Fruit fly (Drosophila melanogaster): ENCODE measurements around the gene Pde9.
A peak's percentile ranks its signal among the peaks of the same experiment; 100 is the strongest.

Gene Pde9

dm6 chrX:12747746-12748710, 149.1 kb downstream of the Pde9 start:
- no peak for TF ChIP-seq EcR (GFP tag; optimal IDR thresholded peaks at IDR 0.05)
- no peak for TF ChIP-seq psq (optimal IDR thresholded peaks at IDR 0.05)
- TF ChIP-seq pan (optimal IDR thresholded peaks at IDR 0.05): no peak
- TF ChIP-seq CG8478 (optimal IDR thresholded peaks at IDR 0.05): no peak

dm6 chrX:12745117-12745516, 152.0 kb downstream of the Pde9 start:
- no peak for TF ChIP-seq EcR (GFP tag; optimal IDR thresholded peaks at IDR 0.05)
- no peak for TF ChIP-seq Dll (optimal IDR thresholded peaks at IDR 0.05)
- no peak for TF ChIP-seq usp (GFP tag; optimal IDR thresholded peaks at IDR 0.05)
- TF ChIP-seq CG8478 (optimal IDR thresholded peaks at IDR 0.05): no peak
- no peak for TF ChIP-seq pan (optimal IDR thresholded peaks at IDR 0.05)
- no peak for TF ChIP-seq psq (optimal IDR thresholded peaks at IDR 0.05)

- TF ChIP-seq EcR (GFP tag; optimal IDR thresholded peaks at IDR 0.05): no peak
- TF ChIP-seq Dll (optimal IDR thresholded peaks at IDR 0.05): no peak
- no peak for TF ChIP-seq psq (optimal IDR thresholded peaks at IDR 0.05)
- no peak for TF ChIP-seq pan (optimal IDR thresholded peaks at IDR 0.05)
- no peak for TF ChIP-seq usp (GFP tag; optimal IDR thresholded peaks at IDR 0.05)
- TF ChIP-seq CG8478 (optimal IDR thresholded peaks at IDR 0.05): no peak
These were observed 153.0 kb downstream of the Pde9 start, which contains the start of gene CG4004 for dm6 chrX:12744026-12744688. Gene CG4004, plus strand, starts transcription at chrX:12744212.

- no peak for TF ChIP-seq CG8478 (optimal IDR thresholded peaks at IDR 0.05)
- TF ChIP-seq pan (optimal IDR thresholded peaks at IDR 0.05): no peak
- TF ChIP-seq EcR (GFP tag; optimal IDR thresholded peaks at IDR 0.05): no peak
- TF ChIP-seq Dll (optimal IDR thresholded peaks at IDR 0.05): no peak
- no peak for TF ChIP-seq psq (optimal IDR thresholded peaks at IDR 0.05)
- no peak for TF ChIP-seq usp (GFP tag; optimal IDR thresholded peaks at IDR 0.05)
These were observed 153.8 kb downstream of the Pde9 start for dm6 chrX:12743296-12743695.

- TF ChIP-seq CG8478 (optimal IDR thresholded peaks at IDR 0.05): no peak
- no peak for TF ChIP-seq EcR (GFP tag; optimal IDR thresholded peaks at IDR 0.05)
- TF ChIP-seq psq (optimal IDR thresholded peaks at IDR 0.05): no peak
These were observed 154.5 kb downstream of the Pde9 start for dm6 chrX:12742651-12743020.

- TF ChIP-seq EcR (GFP tag; optimal IDR thresholded peaks at IDR 0.05): no peak
- TF ChIP-seq pan (optimal IDR thresholded peaks at IDR 0.05): no peak
These were observed 155.0 kb downstream of the Pde9 start, which contains the start of gene Smr for dm6 chrX:12741914-12742650. Gene Smr, minus strand, starts transcription at chrX:12742618.

dm6 chrX:12740441-12740840, 156.7 kb downstream of the Pde9 start:
- TF ChIP-seq usp (GFP tag; optimal IDR thresholded peaks at IDR 0.05): no peak
- no peak for TF ChIP-seq CG8478 (optimal IDR thresholded peaks at IDR 0.05)
- no peak for TF ChIP-seq psq (optimal IDR thresholded peaks at IDR 0.05)
- no peak for TF ChIP-seq EcR (GFP tag; optimal IDR thresholded peaks at IDR 0.05)
- no peak for TF ChIP-seq Dll (optimal IDR thresholded peaks at IDR 0.05)
- no peak for TF ChIP-seq pan (optimal IDR thresholded peaks at IDR 0.05)

dm6 chrX:12739789-12740188, 157.3 kb downstream of the Pde9 start:
- no peak for TF ChIP-seq Dll (optimal IDR thresholded peaks at IDR 0.05)
- no peak for TF ChIP-seq psq (optimal IDR thresholded peaks at IDR 0.05)
- no peak for TF ChIP-seq usp (GFP tag; optimal IDR thresholded peaks at IDR 0.05)
- no peak for TF ChIP-seq EcR (GFP tag; optimal IDR thresholded peaks at IDR 0.05)
- no peak for TF ChIP-seq pan (optimal IDR thresholded peaks at IDR 0.05)
- TF ChIP-seq CG8478 (optimal IDR thresholded peaks at IDR 0.05): no peak

- TF ChIP-seq psq (optimal IDR thresholded peaks at IDR 0.05) (no peak), pan (optimal IDR thresholded peaks at IDR 0.05) (no peak), usp (GFP tag; optimal IDR thresholded peaks at IDR 0.05) (no peak), EcR (GFP tag; optimal IDR thresholded peaks at IDR 0.05) (peak in 1 of 2 experiments; percentile 8), CG8478 (optimal IDR thresholded peaks at IDR 0.05) (no peak), Dll (optimal IDR thresholded peaks at IDR 0.05) (no peak)
These were observed 158.1 kb downstream of the Pde9 start for dm6 chrX:12739047-12739446.

- TF ChIP-seq psq (optimal IDR thresholded peaks at IDR 0.05) (no peak), EcR (GFP tag; optimal IDR thresholded peaks at IDR 0.05) (no peak), Dll (optimal IDR thresholded peaks at IDR 0.05) (no peak), pan (optimal IDR thresholded peaks at IDR 0.05) (no peak)
These were observed 159.3 kb downstream of the Pde9 start for dm6 chrX:12737735-12738390.

- TF ChIP-seq CG8478 (optimal IDR thresholded peaks at IDR 0.05) (peak; percentile 8), psq (optimal IDR thresholded peaks at IDR 0.05) (no peak)
These were observed 159.9 kb downstream of the Pde9 start for dm6 chrX:12737057-12737734.
